Fruit fly (Drosophila melanogaster) whole organism, adult: ENCODE data around the gene Ppat-Dpck.

Experiments
- CG11617 ChIP-seq: fragments of 200-800 bp; sonication (Bioruptor generic); optimal IDR thresholded peaks from 2 replicates; lab custom pipeline; 2017; ENCODE audit warnings: mild to moderate bottlenecking, missing biosample characterization, missing genetic modification reagents, missing genetic modification characterization
- CG12768 ChIP-seq: fragments of 200-800 bp; sonication (Bioruptor generic); optimal IDR thresholded peaks from 2 replicates; lab custom pipeline; 2017; ENCODE audit warnings: missing biosample characterization, missing genetic modification characterization, mild to moderate bottlenecking, moderate library complexity, missing genetic modification reagents
- CG14711 ChIP-seq: fragments of 200-800 bp; sonication (Bioruptor generic); optimal IDR thresholded peaks from 2 replicates; lab custom pipeline; 2018; ENCODE audit warnings: missing biosample characterization, mild to moderate bottlenecking, missing genetic modification characterization, moderate library complexity
- CG1620 ChIP-seq: fragments of 200-800 bp; sonication (Bioruptor generic); optimal IDR thresholded peaks from 2 replicates; lab custom pipeline; 2016; ENCODE audit warnings: missing biosample characterization, missing genetic modification characterization
- CG33017 ChIP-seq: fragments of 200-800 bp; sonication (Bioruptor generic); optimal IDR thresholded peaks from 2 replicates; lab custom pipeline; 2018; ENCODE audit warnings: missing biosample characterization, mild to moderate bottlenecking, missing genetic modification characterization, moderate library complexity
- CG5204 ChIP-seq: fragments of 200-800 bp; sonication (Bioruptor generic); optimal IDR thresholded peaks from 2 replicates; lab custom pipeline; 2016; ENCODE audit warnings: missing biosample characterization, missing genetic modification characterization
- CG7045 ChIP-seq: fragments of 200-800 bp; sonication (Bioruptor generic); optimal IDR thresholded peaks from 2 replicates; lab custom pipeline; 2017; ENCODE audit warnings: missing biosample characterization, mild to moderate bottlenecking, missing genetic modification characterization
- CG7101 ChIP-seq: fragments of 200-800 bp; sonication (Bioruptor generic); optimal IDR thresholded peaks from 2 replicates; lab custom pipeline; 2018; ENCODE audit warnings: missing biosample characterization, mild to moderate bottlenecking, missing genetic modification characterization, moderate library complexity
- Clk ChIP-seq: fragments of 200-800 bp; sonication (Bioruptor generic); optimal IDR thresholded peaks from 2 replicates; lab custom pipeline; 2017; ENCODE audit warnings: missing biosample characterization, missing genetic modification characterization
- Crg-1 ChIP-seq: fragments of 200-800 bp; sonication (Bioruptor generic); optimal IDR thresholded peaks from 2 replicates; lab custom pipeline; 2016; ENCODE audit warnings: missing biosample characterization, missing genetic modification characterization
- Hr96 ChIP-seq: fragments of 200-800 bp; sonication (Bioruptor generic); optimal IDR thresholded peaks from 2 replicates; lab custom pipeline; 2016; ENCODE audit warnings: missing biosample characterization, missing genetic modification characterization
- Mnt ChIP-seq: fragments of 200-800 bp; sonication (Bioruptor generic); optimal IDR thresholded peaks from 2 replicates; lab custom pipeline; 2016; ENCODE audit warnings: missing biosample characterization, mild to moderate bottlenecking, missing genetic modification characterization
- bab1 ChIP-seq: fragments of 200-800 bp; sonication (Bioruptor generic); optimal IDR thresholded peaks from 3 replicates; lab custom pipeline; 2019; ENCODE audit warnings: missing biosample characterization, mild to moderate bottlenecking, missing genetic modification characterization, moderate library complexity
- cic ChIP-seq: fragments of 200-800 bp; sonication (Bioruptor generic); optimal IDR thresholded peaks from 2 replicates; lab custom pipeline; 2017; ENCODE audit warnings: missing biosample characterization, mild to moderate bottlenecking, missing genetic modification characterization, moderate library complexity
- cnc ChIP-seq, 2 experiments: fragments of >200 bp; optimal IDR thresholded peaks; 2 replicates each; lab custom pipeline; 2017
- kay ChIP-seq: fragments of 200-800 bp; sonication (Bioruptor generic); peaks from one replicate; lab custom pipeline; 2016; ENCODE audit warnings: missing biosample characterization, missing genetic modification characterization, borderline replicate concordance
- ovo ChIP-seq: fragments of 200-800 bp; sonication (Bioruptor generic); optimal IDR thresholded peaks from 2 replicates; lab custom pipeline; 2016; ENCODE audit warnings: missing biosample characterization, missing genetic modification characterization
- pad ChIP-seq: fragments of 200-800 bp; sonication (Bioruptor generic); optimal IDR thresholded peaks from 3 replicates; lab custom pipeline; 2017; ENCODE audit warnings: missing biosample characterization, missing genetic modification characterization, mild to moderate bottlenecking, moderate library complexity, missing genetic modification reagents
- tj ChIP-seq: fragments of 200-800 bp; sonication (Bioruptor generic); optimal IDR thresholded peaks from 3 replicates; lab custom pipeline; 2017; ENCODE audit warnings: missing biosample characterization, mild to moderate bottlenecking, missing genetic modification characterization, moderate library complexity
- toe ChIP-seq: fragments of 200-800 bp; sonication (Bioruptor generic); optimal IDR thresholded peaks from 2 replicates; lab custom pipeline; 2016; ENCODE audit warnings: missing biosample characterization, missing genetic modification characterization

The Ppat-Dpck gene

dm6 chr3L:5786604-5787003 lies 18.0 kb upstream of the Ppat-Dpck start, which contains the start of gene Cralbp:
Gene Cralbp (minus strand): TSS chr3L:5786718.
- no peak for TF ChIP-seq cic (GFP tag; lab: Kevin White, UChicago)
- TF ChIP-seq CG1620 (GFP tag; lab: Kevin White, UChicago) = no peak
- TF ChIP-seq CG5204 (GFP tag; lab: Kevin White, UChicago) = no peak
- no peak for TF ChIP-seq CG11617
- no peak for TF ChIP-seq pad (GFP tag; lab: Kevin White, UChicago)
- TF ChIP-seq CG7101 (tag; lab: Kevin White, UChicago) = no peak
- TF ChIP-seq kay (GFP tag; lab: Kevin White, UChicago) = no peak
- no peak for TF ChIP-seq Clk
- TF ChIP-seq CG12768 (GFP tag; lab: Kevin White, UChicago) = no peak
- TF ChIP-seq ovo = no peak
- no peak for TF ChIP-seq Crg-1 (GFP tag; lab: Kevin White, UChicago)
- TF ChIP-seq CG14711 (tag; lab: Kevin White, UChicago) = no peak
- no peak for TF ChIP-seq tj (GFP tag; lab: Kevin White, UChicago)
- no peak for TF ChIP-seq cnc (optimal IDR thresholded peaks at IDR 0.05; lab: Kevin White, UChicago)
- no peak for TF ChIP-seq Mnt (GFP tag; lab: Kevin White, UChicago)
- TF ChIP-seq bab1 (GFP tag; lab: Kevin White, UChicago) = no peak
- no peak for TF ChIP-seq CG7045 (GFP tag; lab: Kevin White, UChicago)
- TF ChIP-seq CG33017 (tag; lab: Kevin White, UChicago) = no peak
- no peak for TF ChIP-seq Hr96 (GFP tag; lab: Kevin White, UChicago)
- no peak for TF ChIP-seq toe

dm6 chr3L:5785237-5786062 lies 16.9 kb upstream of the Ppat-Dpck start:
- no peak for TF ChIP-seq cic (GFP tag; lab: Kevin White, UChicago)
- TF ChIP-seq kay (GFP tag; lab: Kevin White, UChicago) = no peak

- no peak for TF ChIP-seq CG7101 (tag; lab: Kevin White, UChicago)
- no peak for TF ChIP-seq CG1620 (GFP tag; lab: Kevin White, UChicago)
Measured at dm6 chr3L:5779476-5780401, 11.1 kb upstream of the Ppat-Dpck start, which contains the start of the genes Myt1, PGRP-LD and Pmi. Gene Myt1 (minus strand): TSS chr3L:5779591. Gene PGRP-LD (plus strand): TSS chr3L:5780051. Gene Pmi (plus strand): TSS chr3L:5780051.

- TF ChIP-seq kay (GFP tag; lab: Kevin White, UChicago) (no peak), cnc (optimal IDR thresholded peaks at IDR 0.05; lab: Kevin White, UChicago) (no peak), Crg-1 (GFP tag; lab: Kevin White, UChicago) (no peak), cic (GFP tag; lab: Kevin White, UChicago) (no peak), Mnt (GFP tag; lab: Kevin White, UChicago) (peak; percentile 93), Hr96 (GFP tag; lab: Kevin White, UChicago) (no peak), bab1 (GFP tag; lab: Kevin White, UChicago) (peak; percentile 17)
Measured at dm6 chr3L:5777114-5777513, 8.5 kb upstream of the Ppat-Dpck start, which contains the start of gene vito. Gene vito (minus strand): TSS chr3L:5777333.

dm6 chr3L:5774782-5775181 lies 6.2 kb upstream of the Ppat-Dpck start:
- TF ChIP-seq CG12768 (GFP tag; lab: Kevin White, UChicago) = peak; percentile 37
- no peak for TF ChIP-seq CG14711 (tag; lab: Kevin White, UChicago)

dm6 chr3L:5770817-5771425 lies 2.3 kb upstream of the Ppat-Dpck start:
- TF ChIP-seq CG7045 (GFP tag; lab: Kevin White, UChicago) (peak; percentile 93), tj (GFP tag; lab: Kevin White, UChicago) (peak; percentile 97), bab1 (GFP tag; lab: Kevin White, UChicago) (peak; percentile 93), Crg-1 (GFP tag; lab: Kevin White, UChicago) (peak; percentile 94), pad (GFP tag; lab: Kevin White, UChicago) (peak; percentile 99), CG14711 (tag; lab: Kevin White, UChicago) (peak; percentile 80), CG1620 (GFP tag; lab: Kevin White, UChicago) (peak; percentile 84), cic (GFP tag; lab: Kevin White, UChicago) (peak; percentile 76), CG11617 (peak; percentile 87), Clk (peak; percentile 71), ovo (peak; percentile 77), CG33017 (tag; lab: Kevin White, UChicago) (peak; percentile 94), cnc (optimal IDR thresholded peaks at IDR 0.05; lab: Kevin White, UChicago) (peak; percentile 34 to 89), Hr96 (GFP tag; lab: Kevin White, UChicago) (no peak), kay (GFP tag; lab: Kevin White, UChicago) (no peak), toe (no peak), CG12768 (GFP tag; lab: Kevin White, UChicago) (peak; percentile 90), Mnt (GFP tag; lab: Kevin White, UChicago) (peak; percentile 92), CG5204 (GFP tag; lab: Kevin White, UChicago) (no peak), CG7101 (tag; lab: Kevin White, UChicago) (peak; percentile 93)
